Fruit fly (Drosophila melanogaster) ovary, adult (tissue): ENCODE measurements around the gene CG33267.
"Not testable (repeated sequence)": the region's sequence is repeated elsewhere in the genome, so short reads cannot be mapped to it uniquely, and the experiment has no call there.

ENCODE experiments used
- CG17801 ChIP-seq: fragments of 200-800 bp; optimal IDR thresholded peaks from 2 replicates; lab custom pipeline; 2019; ENCODE audit warnings: missing biosample characterization, mild to moderate bottlenecking, missing genetic modification characterization, moderate library complexity; ENCODE audit not compliant: partially characterized antibody

Gene CG33267

dm6 chr3L:11586794-11587462 lies 22.6 kb downstream of the CG33267 start:
- TF ChIP-seq CG17801 (GFP tag; lab: Kevin White, UChicago) = no peak

dm6 chr3L:11587720-11588580 lies 23.7 kb downstream of the CG33267 start, which contains the start of gene rt:
TSS of gene rt (minus strand) at chr3L:11587770.
- peak; percentile 27 for TF ChIP-seq CG17801 (GFP tag; lab: Kevin White, UChicago)

DNA sequence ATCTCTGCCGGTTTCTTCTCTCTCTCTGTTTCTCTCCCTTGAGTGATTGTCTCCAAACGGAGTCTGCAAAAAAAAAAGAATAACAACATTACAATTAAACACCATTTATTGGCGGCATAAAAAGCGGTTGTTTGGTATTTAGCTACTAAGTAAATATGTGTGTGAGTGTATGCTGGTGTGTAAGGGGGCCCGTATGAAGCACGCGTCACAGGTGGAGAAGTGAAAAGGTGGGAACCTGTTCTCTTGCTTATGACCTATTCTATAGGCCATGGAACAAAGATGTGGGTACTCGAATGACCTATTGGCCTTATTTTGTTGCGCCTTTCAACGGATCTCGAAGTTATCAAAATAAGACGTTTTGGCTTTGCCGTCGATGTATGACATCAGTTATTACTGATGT lies 24.3 kb downstream of the CG33267 start:
- no peak for TF ChIP-seq CG17801 (GFP tag; lab: Kevin White, UChicago)

DNA sequence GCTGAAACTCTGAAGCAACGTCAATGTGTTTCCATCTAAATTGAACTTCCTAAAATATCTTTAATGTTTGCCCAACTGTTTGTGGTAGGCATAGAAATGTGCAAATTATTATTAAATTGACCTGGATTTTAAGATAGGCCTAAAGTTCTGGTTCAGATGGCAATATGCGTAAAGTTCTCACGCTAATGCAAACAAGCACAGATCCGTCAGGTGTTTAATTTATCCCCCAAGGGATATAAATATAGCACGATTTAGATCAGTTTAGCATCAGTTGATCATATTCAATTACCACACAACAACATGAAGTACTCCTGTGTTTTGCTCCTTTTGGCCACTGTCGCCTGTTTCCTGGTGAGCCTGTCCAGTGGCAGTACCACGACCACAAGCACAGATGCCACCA lies 25.1 kb downstream of the CG33267 start, which contains the start of gene CG7377:
Gene CG7377 (plus strand): TSS at position 301 of the 400 bp plus-strand sequence.
- TF ChIP-seq CG17801 (GFP tag; lab: Kevin White, UChicago) = not testable (repeated sequence)

DNA sequence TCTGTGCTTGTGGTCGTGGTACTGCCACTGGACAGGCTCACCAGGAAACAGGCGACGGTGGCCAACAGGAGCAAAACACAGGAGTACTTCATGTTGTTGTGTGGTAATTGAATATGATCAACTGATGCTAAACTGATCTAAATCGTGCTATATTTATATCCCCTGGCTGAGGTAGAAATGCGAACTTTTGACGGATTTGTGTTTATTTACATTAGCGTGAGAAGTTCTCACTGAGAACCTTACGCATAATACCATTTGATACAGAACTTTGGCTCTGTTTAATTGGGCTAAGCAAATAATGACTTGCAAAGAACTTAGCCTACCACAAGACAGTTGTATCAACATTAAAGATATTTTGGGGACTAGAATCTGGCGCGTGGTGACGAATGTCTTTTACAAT lies 26.8 kb downstream of the CG33267 start, which contains the start of gene CG33268:
Gene CG33268 (minus strand): TSS at position 101 of the 400 bp plus-strand sequence.
- no peak for TF ChIP-seq CG17801 (GFP tag; lab: Kevin White, UChicago)

DNA sequence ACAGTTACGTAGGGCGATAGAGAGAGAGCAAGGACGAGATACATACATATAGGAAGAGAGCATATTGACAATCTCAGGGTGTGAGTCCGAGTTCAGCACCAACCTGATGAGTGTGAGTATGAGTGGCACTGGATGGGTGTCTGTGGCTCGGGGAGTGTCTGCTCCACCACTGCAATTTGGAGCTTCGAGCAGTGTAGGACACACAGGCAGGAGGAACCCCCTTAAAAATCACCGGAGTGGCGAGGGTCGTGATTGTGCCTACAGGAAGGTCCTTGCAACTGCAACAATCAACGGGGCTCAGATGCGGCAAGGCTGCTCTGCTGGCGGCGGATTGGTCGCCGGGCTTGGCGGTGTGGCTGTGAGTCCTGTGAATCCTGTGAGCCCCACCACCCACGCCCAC lies 27.5 kb downstream of the CG33267 start:
- TF ChIP-seq CG17801 (GFP tag; lab: Kevin White, UChicago) = no peak

DNA sequence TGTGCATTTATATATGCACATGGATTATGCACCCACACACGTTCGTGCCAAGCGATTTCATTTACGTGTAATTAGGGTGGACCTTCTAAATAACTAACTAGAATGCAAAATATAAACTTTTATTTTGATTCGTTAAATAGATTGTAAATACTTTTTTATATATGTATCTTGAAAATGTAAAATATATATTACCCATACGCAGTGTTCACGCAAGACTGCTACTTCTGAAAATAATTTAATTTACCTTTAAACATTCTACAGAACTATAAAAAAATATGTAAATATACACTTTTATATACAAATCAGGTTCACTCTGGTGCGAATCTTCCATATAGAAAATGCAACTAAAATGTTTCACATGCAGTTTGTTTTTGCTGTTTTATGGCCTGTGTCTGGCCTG lies 29.5 kb downstream of the CG33267 start:
- TF ChIP-seq CG17801 (GFP tag; lab: Kevin White, UChicago) = no peak

- TF ChIP-seq CG17801 (GFP tag; lab: Kevin White, UChicago) = no peak
These were observed 32.4 kb downstream of the CG33267 start, which contains the start of gene CG7368 for dm6 chr3L:11596585-11597252. TSS of gene CG7368 (plus strand) at chr3L:11597202.

DNA sequence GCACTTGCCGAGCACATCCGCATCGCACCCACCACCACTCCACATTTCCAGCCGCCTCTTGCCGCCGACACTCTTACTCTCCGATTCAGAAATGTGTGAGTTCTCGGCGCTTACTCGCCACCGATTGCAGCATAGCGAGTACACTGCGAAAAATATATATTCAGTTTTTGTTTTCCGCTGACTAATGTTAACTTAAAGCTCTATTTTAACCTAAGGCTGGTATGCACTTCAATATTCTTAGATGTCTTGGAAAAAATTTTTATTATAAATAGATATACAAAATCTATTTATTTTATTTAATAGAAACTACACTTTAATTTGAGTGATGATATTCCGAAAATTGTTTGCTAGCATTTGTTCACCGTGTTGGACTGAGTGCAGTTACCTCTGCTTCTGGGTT lies 35.0 kb downstream of the CG33267 start:
- no peak for TF ChIP-seq CG17801 (GFP tag; lab: Kevin White, UChicago)

- TF ChIP-seq CG17801 (GFP tag; lab: Kevin White, UChicago) = no peak
These were observed 35.7 kb downstream of the CG33267 start, which contains the start of the genes CG14137 and CG46394 for dm6 chr3L:11599965-11600420. TSS of gene CG14137 (minus strand) at chr3L:11600065. TSS of gene CG46394 (plus strand) at chr3L:11600370.

DNA sequence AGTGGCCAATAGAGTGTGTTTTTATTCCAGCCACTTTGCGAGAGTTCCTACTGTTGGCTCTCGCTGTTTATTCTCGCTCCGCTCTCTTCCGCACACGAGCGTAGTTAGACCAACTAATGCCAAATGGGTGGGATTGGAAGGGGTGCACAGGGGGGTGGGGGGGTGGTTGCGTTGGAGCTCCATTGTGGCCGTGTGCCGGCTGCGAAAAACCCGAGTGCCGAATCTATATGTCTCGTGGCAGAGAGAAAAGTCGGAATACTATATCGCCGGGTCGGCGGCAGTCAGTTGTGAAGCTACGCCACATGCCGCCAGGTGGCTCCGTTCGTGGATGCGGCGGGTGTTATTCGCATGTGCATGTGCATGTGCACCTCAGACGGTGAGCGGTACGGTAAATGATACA lies 36.9 kb downstream of the CG33267 start:
- no peak for TF ChIP-seq CG17801 (GFP tag; lab: Kevin White, UChicago)

DNA sequence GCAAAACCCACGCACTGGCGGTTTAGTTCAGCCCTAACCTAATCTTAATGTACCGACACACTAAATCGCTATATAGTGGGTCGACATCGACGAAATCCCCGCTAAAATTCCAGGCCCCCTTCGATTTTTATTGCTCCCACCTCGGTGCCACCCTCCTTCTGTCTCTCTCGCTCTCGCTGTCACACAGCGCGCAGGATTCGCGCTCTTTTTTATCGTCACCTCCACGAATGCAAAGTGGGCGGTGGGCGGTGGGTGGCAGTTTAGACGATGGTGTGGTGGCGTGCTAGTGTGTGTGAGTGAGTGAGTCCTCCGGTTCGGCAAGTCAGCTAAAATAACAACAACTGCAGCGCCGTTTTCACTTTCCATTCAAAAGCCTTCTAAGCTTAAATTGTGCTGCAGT lies 37.8 kb downstream of the CG33267 start:
- no peak for TF ChIP-seq CG17801 (GFP tag; lab: Kevin White, UChicago)

dm6 chr3L:11604227-11604626 lies 39.9 kb downstream of the CG33267 start:
- TF ChIP-seq CG17801 (GFP tag; lab: Kevin White, UChicago) = no peak

dm6 chr3L:11609153-11609809 lies 45.0 kb downstream of the CG33267 start, which contains the start of gene Duba:
TSS of gene Duba (minus strand) at chr3L:11609465.
- TF ChIP-seq CG17801 (GFP tag; lab: Kevin White, UChicago) = no peak
